Worm (Caenorhabditis elegans) whole organism, young adult: ENCODE results near the gene C50H2.7.

Experiments used
- C06A6.2 ChIP-seq: fragments of 200-800 bp; sonication (Bioruptor generic); conservative IDR thresholded peaks from 2 replicates; pipeline ENCODE4 v1.3.6; 2022; ENCODE audit warnings: missing genetic modification characterization, missing compliant biosample characterization
- F10E7.11 ChIP-seq: sonication (generic microtip); optimal IDR thresholded peaks from 2 replicates; lab custom pipeline; 2017; ENCODE audit warnings: mild to moderate bottlenecking, missing genetic modification characterization, moderate library complexity, missing compliant biosample characterization
- F33H1.4 ChIP-seq: fragments of 200-800 bp; sonication (Bioruptor generic); IDR thresholded peaks from 2 replicates; pipeline ENCODE4 v1.3.6; 2022; ENCODE audit warnings: missing genetic modification reagents, missing genetic modification characterization, missing compliant biosample characterization
- F39B2.1 ChIP-seq: fragments of 200-800 bp; sonication (Bioruptor generic); IDR thresholded peaks from 2 replicates; pipeline ENCODE4 v1.3.6; 2022; ENCODE audit warnings: missing genetic modification reagents, missing genetic modification characterization, missing compliant biosample characterization
- F52B5.7 ChIP-seq: sonication (generic microtip); optimal IDR thresholded peaks from 2 replicates; lab custom pipeline; 2016; ENCODE audit warnings: mild to moderate bottlenecking, missing genetic modification characterization, missing compliant biosample characterization
- F57C9.4 ChIP-seq: sonication (generic microtip); optimal IDR thresholded peaks from 2 replicates; lab custom pipeline; 2017; ENCODE audit warnings: mild to moderate bottlenecking, missing genetic modification characterization, missing compliant biosample characterization
- K12H6.12 ChIP-seq: fragments of 200-800 bp; sonication (Bioruptor generic); optimal IDR thresholded peaks from 2 replicates; lab custom pipeline; 2018; ENCODE audit warnings: mild to moderate bottlenecking, missing genetic modification characterization, missing compliant biosample characterization
- Y53F4B.3 ChIP-seq: fragments of 200-800 bp; sonication (Bioruptor generic); IDR thresholded peaks from 2 replicates; pipeline ENCODE4 v1.3.6; 2022; ENCODE audit warnings: missing genetic modification reagents, missing genetic modification characterization, missing compliant biosample characterization
- Y95B8A.8 ChIP-seq: fragments of 200-800 bp; sonication (Bioruptor generic); IDR thresholded peaks from 2 replicates; pipeline ENCODE4 v1.3.6; 2022; ENCODE audit warnings: missing genetic modification reagents, missing genetic modification characterization, missing compliant biosample characterization
- ZK185.1 ChIP-seq: sonication (generic microtip); optimal IDR thresholded peaks from 2 replicates; lab custom pipeline; 2016; ENCODE audit warnings: mild to moderate bottlenecking, missing genetic modification characterization, missing compliant biosample characterization; ENCODE audit not compliant: poor library complexity, severe bottlenecking
- ama-1 ChIP-seq, 3 experiments: fragments of 150-350 bp in 1 of 3; sonication (generic microtip) in 2 of 3; optimal IDR thresholded peaks; 2 replicates each; lab custom pipeline; 2014 to 2018; ENCODE audit warnings: missing biosample characterization in 2 of 3, missing genetic modification characterization in 2 of 3, missing genetic modification reagents in 2 of 3
- attf-5 ChIP-seq: fragments of 200-800 bp; sonication (Bioruptor generic); optimal IDR thresholded peaks from 2 replicates; lab custom pipeline; 2018; ENCODE audit warnings: mild to moderate bottlenecking, missing genetic modification characterization, missing compliant biosample characterization
- attf-6 ChIP-seq: fragments of 200-800 bp; sonication (Bioruptor generic); IDR thresholded peaks from 2 replicates; pipeline ENCODE4 v1.3.6; 2022; ENCODE audit warnings: missing genetic modification reagents, missing genetic modification characterization, missing compliant biosample characterization
- bed-1 ChIP-seq: fragments of 200-800 bp; sonication (Bioruptor generic); IDR thresholded peaks from 2 replicates; pipeline ENCODE4 v1.3.6; 2022; ENCODE audit warnings: missing genetic modification reagents, missing genetic modification characterization, missing compliant biosample characterization
- bed-2 ChIP-seq: fragments of 200-800 bp; sonication (Bioruptor generic); IDR thresholded peaks from 2 replicates; pipeline ENCODE4 v1.3.6; 2022; ENCODE audit warnings: missing genetic modification reagents, missing genetic modification characterization, missing compliant biosample characterization
- ceh-27 ChIP-seq: fragments of 200-800 bp; sonication (Bioruptor generic); optimal IDR thresholded peaks from 2 replicates; lab custom pipeline; 2018; ENCODE audit warnings: mild to moderate bottlenecking, missing genetic modification characterization, moderate library complexity, missing compliant biosample characterization
- chd-7 ChIP-seq: sonication (generic microtip); optimal IDR thresholded peaks from 2 replicates; lab custom pipeline; 2016; ENCODE audit warnings: mild to moderate bottlenecking, missing genetic modification characterization, moderate library complexity, missing compliant biosample characterization
- dpff-1 ChIP-seq: sonication (generic microtip); optimal IDR thresholded peaks from 2 replicates; lab custom pipeline; 2017; ENCODE audit warnings: mild to moderate bottlenecking, missing genetic modification characterization, missing compliant biosample characterization
- dpl-1 ChIP-seq: fragments of 150-350 bp; optimal IDR thresholded peaks from 2 replicates; lab custom pipeline; 2014; ENCODE audit warnings: missing biosample characterization, missing genetic modification reagents, missing genetic modification characterization
- egrh-3 ChIP-seq: fragments of 200-800 bp; sonication (Bioruptor generic); IDR thresholded peaks from 2 replicates; pipeline ENCODE4 v1.3.6; 2022; ENCODE audit warnings: missing genetic modification reagents, missing genetic modification characterization, missing compliant biosample characterization
- fkh-3 ChIP-seq: sonication (generic microtip); optimal IDR thresholded peaks from 2 replicates; lab custom pipeline; 2016; ENCODE audit warnings: mild to moderate bottlenecking, missing genetic modification characterization, missing compliant biosample characterization
- gei-17 ChIP-seq: fragments of 200-800 bp; sonication (Bioruptor generic); optimal IDR thresholded peaks from 2 replicates; lab custom pipeline; 2018; ENCODE audit warnings: mild to moderate bottlenecking, missing genetic modification characterization, missing compliant biosample characterization
- hlh-12 ChIP-seq: sonication (generic microtip); optimal IDR thresholded peaks from 2 replicates; lab custom pipeline; 2016; ENCODE audit warnings: missing genetic modification characterization, missing compliant biosample characterization
- hlh-26 ChIP-seq: fragments of 200-800 bp; sonication (Bioruptor generic); conservative IDR thresholded peaks from 2 replicates; pipeline ENCODE4 v1.3.6; 2022; ENCODE audit warnings: missing genetic modification reagents, missing genetic modification characterization, missing compliant biosample characterization
- lag-1 ChIP-seq: fragments of 200-800 bp; sonication (Bioruptor generic); IDR thresholded peaks from 2 replicates; pipeline ENCODE4 v1.3.6; 2022; ENCODE audit warnings: missing genetic modification reagents, missing genetic modification characterization, missing compliant biosample characterization
- lin-26 ChIP-seq: fragments of 200-800 bp; sonication (Bioruptor generic); IDR thresholded peaks from 2 replicates; pipeline ENCODE4 v1.3.6; 2022; ENCODE audit warnings: missing genetic modification reagents, missing genetic modification characterization, missing compliant biosample characterization
- mcd-1 ChIP-seq: fragments of 200-800 bp; sonication (Bioruptor generic); IDR thresholded peaks from 2 replicates; pipeline ENCODE4 v1.3.6; 2022; ENCODE audit warnings: missing genetic modification reagents, missing genetic modification characterization, missing compliant biosample characterization
- mes-4 ChIP-seq: sonication (generic microtip); optimal IDR thresholded peaks from 2 replicates; lab custom pipeline; 2016; ENCODE audit warnings: missing genotype, missing genetic modification characterization, missing compliant biosample characterization
- nfya-1 ChIP-seq: sonication (generic microtip); optimal IDR thresholded peaks from 2 replicates; lab custom pipeline; 2017; ENCODE audit warnings: antibody characterized with exemption, missing compliant biosample characterization, missing genetic modification characterization, borderline replicate concordance; ENCODE audit not compliant: insufficient read depth
- nfya-2 ChIP-seq: fragments of 200-800 bp; sonication (Bioruptor generic); IDR thresholded peaks from 2 replicates; pipeline ENCODE4 v1.3.6; 2022; ENCODE audit warnings: missing genetic modification reagents, missing genetic modification characterization, missing compliant biosample characterization
- nhr-120 ChIP-seq: fragments of 200-800 bp; sonication (Bioruptor generic); IDR thresholded peaks from 2 replicates; pipeline ENCODE4 v1.3.6; 2022; ENCODE audit warnings: missing genetic modification characterization, missing compliant biosample characterization
- nhr-179 ChIP-seq: sonication (generic microtip); optimal IDR thresholded peaks from 2 replicates; lab custom pipeline; 2016; ENCODE audit warnings: mild to moderate bottlenecking, missing genetic modification characterization, missing compliant biosample characterization
- pbrm-1 ChIP-seq: fragments of 200-800 bp; sonication (Bioruptor generic); IDR thresholded peaks from 2 replicates; pipeline ENCODE4 v1.3.6; 2022; ENCODE audit warnings: missing genetic modification reagents, missing genetic modification characterization, missing compliant biosample characterization
- rcor-1 ChIP-seq: fragments of 200-800 bp; sonication (Bioruptor generic); IDR thresholded peaks from 2 replicates; pipeline ENCODE4 v1.3.6; 2022; ENCODE audit warnings: missing genetic modification reagents, missing genetic modification characterization, missing compliant biosample characterization
- rpc-1 ChIP-seq, 2 experiments: fragments of 150-350 bp in 1 of 2; sonication (generic microtip) in 1 of 2; optimal IDR thresholded peaks; 2 replicates each; lab custom pipeline; 2014 to 2018; ENCODE audit warnings: missing biosample characterization in 1 of 2, missing genetic modification characterization in 1 of 2, missing genetic modification reagents in 1 of 2, missing genotype in 1 of 2
- sdz-38 ChIP-seq: sonication (generic microtip); optimal IDR thresholded peaks from 2 replicates; lab custom pipeline; 2016; ENCODE audit warnings: missing genotype, missing genetic modification characterization, missing compliant biosample characterization
- snpc-1.3 ChIP-seq: sonication (generic microtip); optimal IDR thresholded peaks from 2 replicates; lab custom pipeline; 2017; ENCODE audit warnings: missing genetic modification characterization, mild to moderate bottlenecking, missing compliant biosample characterization, antibody characterized with exemption, moderate library complexity, missing genotype, missing genetic modification reagents; ENCODE audit not compliant: insufficient read depth
- snpc-3.4 ChIP-seq: sonication (generic microtip); optimal IDR thresholded peaks from 2 replicates; lab custom pipeline; 2017; ENCODE audit warnings: missing genetic modification characterization, mild to moderate bottlenecking, missing compliant biosample characterization, antibody characterized with exemption, moderate library complexity, missing genotype, missing genetic modification reagents
- somi-1 ChIP-seq: fragments of 200-800 bp; sonication (Bioruptor generic); optimal IDR thresholded peaks from 2 replicates; lab custom pipeline; 2018; ENCODE audit warnings: mild to moderate bottlenecking, missing genetic modification characterization, missing compliant biosample characterization
- zfh-2 ChIP-seq: fragments of 200-800 bp; sonication (Bioruptor generic); conservative IDR thresholded peaks from 2 replicates; pipeline ENCODE4 v1.3.6; 2022; ENCODE audit warnings: missing genetic modification reagents, missing genetic modification characterization, missing compliant biosample characterization
- ztf-25 ChIP-seq: fragments of 200-800 bp; sonication (Bioruptor generic); IDR thresholded peaks from 2 replicates; pipeline ENCODE4 v1.3.6; 2022; ENCODE audit warnings: missing genetic modification reagents, missing genetic modification characterization, missing compliant biosample characterization
- ztf-26 ChIP-seq: sonication (generic microtip); optimal IDR thresholded peaks from 2 replicates; lab custom pipeline; 2017; ENCODE audit warnings: missing genetic modification characterization, missing compliant biosample characterization
- ztf-28 ChIP-seq: fragments of 200-800 bp; sonication (Bioruptor generic); IDR thresholded peaks from 2 replicates; pipeline ENCODE4 v1.3.6; 2022; ENCODE audit warnings: missing genetic modification reagents, missing genetic modification characterization, missing compliant biosample characterization

The C50H2.7 gene

DNA sequence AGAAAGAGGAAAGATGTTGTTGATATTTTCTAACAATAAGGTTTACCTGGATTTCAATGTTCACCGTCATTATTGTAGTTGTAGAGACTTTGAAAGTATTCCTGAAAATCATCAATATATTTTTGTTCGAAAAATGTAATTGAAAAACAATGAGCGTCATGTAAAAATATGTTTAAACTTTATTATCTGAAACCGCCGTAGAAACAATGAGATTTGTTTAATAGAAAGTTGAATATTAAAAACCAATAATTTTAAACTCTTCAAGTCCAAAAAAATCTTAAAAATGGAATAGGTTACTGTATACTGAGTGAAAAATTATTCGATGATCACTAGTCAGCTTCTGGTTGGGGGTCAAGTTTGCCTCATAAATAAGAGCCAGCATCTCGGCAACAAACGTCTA is 35.6 kb downstream of the C50H2.7 start, which contains the start of gene anmt-3:
TSS of gene anmt-3 (minus strand) at position 101 of the 400 bp plus-strand sequence.
- TF ChIP-seq hlh-26 (GFP tag; lab: Robert Waterston, UW) (no peak), mcd-1 (GFP tag; lab: Robert Waterston, UW) (no peak), hlh-12 (tag; lab: Kevin White, UChicago) (no peak), nfya-1 (no peak), somi-1 (GFP tag; lab: Kevin White, UChicago) (no peak)

DNA sequence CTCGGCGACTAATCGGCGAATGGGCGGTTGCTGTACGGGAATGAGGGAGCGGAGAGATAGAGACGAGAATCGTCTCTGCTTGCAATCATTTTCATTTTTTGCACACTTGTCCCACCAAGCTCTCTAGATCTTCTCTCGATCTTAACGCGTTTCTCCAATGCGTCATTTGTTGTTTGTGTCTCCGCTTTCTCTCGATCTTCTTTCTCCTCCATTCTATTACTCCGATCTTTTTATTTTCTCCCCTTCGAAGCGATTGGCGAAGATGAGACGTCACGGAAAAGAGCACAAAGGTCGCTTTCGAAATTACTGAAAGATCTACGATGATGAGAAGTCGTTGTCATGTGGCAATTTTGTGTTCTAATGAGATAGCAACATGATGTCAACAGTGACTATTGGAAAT is 36.1 kb downstream of the C50H2.7 start:
- TF ChIP-seq sdz-38 (tag; lab: Kevin White, UChicago): no peak
- TF ChIP-seq nhr-120 (GFP tag; lab: Robert Waterston, UW): no peak
- TF ChIP-seq rcor-1 (GFP tag; lab: Robert Waterston, UW): no peak
- TF ChIP-seq dpl-1 (GFP tag; lab: Kevin White, UChicago): no peak
- TF ChIP-seq attf-5 (GFP tag; lab: Kevin White, UChicago): no peak
- TF ChIP-seq nfya-1: no peak
- TF ChIP-seq fkh-3: no peak
- TF ChIP-seq lag-1 (GFP tag; lab: Robert Waterston, UW): no peak

DNA sequence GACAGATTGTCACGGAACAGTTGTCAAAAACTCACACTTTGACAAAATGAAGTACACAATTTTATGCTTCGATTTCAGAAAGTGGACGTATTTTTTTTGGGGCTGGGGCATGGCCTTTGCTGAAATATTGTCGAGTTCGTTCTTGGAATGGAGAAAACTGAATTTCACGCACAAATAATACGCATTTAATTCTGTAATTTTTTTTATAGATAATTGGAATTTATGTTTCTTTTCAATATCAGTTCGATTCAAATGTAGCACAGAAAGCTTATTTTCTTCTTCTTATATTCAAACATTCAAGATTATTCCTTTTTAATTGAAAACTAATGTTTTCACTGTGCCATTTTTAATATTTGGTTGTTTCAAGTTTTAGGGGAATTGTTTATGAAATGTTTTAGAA is 37.8 kb downstream of the C50H2.7 start, which contains the start of gene T07C12.10:
TSS of gene T07C12.10 (minus strand) at position 101 of the 400 bp plus-strand sequence.
- no peak for TF ChIP-seq zfh-2 (GFP tag; lab: Robert Waterston, UW)
- TF ChIP-seq chd-7: no peak
- TF ChIP-seq sdz-38 (tag; lab: Kevin White, UChicago): no peak
- no peak for TF ChIP-seq pbrm-1 (GFP tag; lab: Robert Waterston, UW)
- no peak for TF ChIP-seq F39B2.1 (GFP tag; lab: Robert Waterston, UW)
- no peak for TF ChIP-seq lin-26 (GFP tag; lab: Robert Waterston, UW)
- TF ChIP-seq K12H6.12 (tag; lab: Kevin White, UChicago): no peak
- no peak for TF ChIP-seq bed-1 (GFP tag; lab: Robert Waterston, UW)
- TF ChIP-seq ama-1 (optimal IDR thresholded peaks at IDR 0.05; lab: Kevin White, UChicago): no peak
- TF ChIP-seq ama-1 (GFP tag; optimal IDR thresholded peaks at IDR 0.05; lab: Kevin White, UChicago): no peak
- no peak for TF ChIP-seq egrh-3 (GFP tag; lab: Robert Waterston, UW)
- TF ChIP-seq ztf-28 (GFP tag; lab: Robert Waterston, UW): no peak
- TF ChIP-seq ZK185.1 (tag; lab: Kevin White, UChicago): no peak
- TF ChIP-seq ztf-26 (tag; lab: Kevin White, UChicago): no peak

DNA sequence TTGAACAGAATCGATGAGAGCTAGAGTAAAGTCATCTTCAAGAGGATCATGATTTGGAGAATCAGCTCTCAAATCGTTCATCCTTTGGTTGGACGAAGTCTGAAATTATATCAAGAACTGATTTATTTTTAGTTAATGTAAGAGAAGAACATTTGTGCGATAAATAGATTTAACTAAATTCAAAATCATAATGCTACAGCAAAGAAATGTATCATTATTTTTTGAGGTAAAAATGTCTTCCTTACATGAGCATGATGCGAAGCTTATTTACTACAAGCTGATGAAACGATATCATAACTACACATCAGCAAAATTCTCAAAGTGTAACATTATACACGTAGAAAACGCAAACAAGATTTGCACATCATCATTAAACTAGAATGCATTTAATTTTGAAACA is 39.8 kb downstream of the C50H2.7 start, which contains the start of gene madf-4:
TSS of gene madf-4 (minus strand) at position 101 of the 400 bp plus-strand sequence.
- TF ChIP-seq Y53F4B.3 (GFP tag; lab: Robert Waterston, UW): no peak
- TF ChIP-seq snpc-1.3: no peak
- no peak for TF ChIP-seq F52B5.7 (tag; lab: Kevin White, UChicago)
- TF ChIP-seq mes-4: no peak
- no peak for TF ChIP-seq F33H1.4 (GFP tag; lab: Robert Waterston, UW)
- no peak for TF ChIP-seq ztf-25 (GFP tag; lab: Robert Waterston, UW)
- no peak for TF ChIP-seq nhr-179 (tag; lab: Kevin White, UChicago)
- TF ChIP-seq dpff-1 (tag; lab: Kevin White, UChicago): no peak
- TF ChIP-seq F10E7.11 (tag; lab: Kevin White, UChicago): no peak
- TF ChIP-seq nfya-2: no peak
- no peak for TF ChIP-seq F57C9.4 (tag; lab: Kevin White, UChicago)
- no peak for TF ChIP-seq gei-17 (GFP tag; lab: Kevin White, UChicago)
- no peak for TF ChIP-seq lag-1 (GFP tag; lab: Robert Waterston, UW)
- TF ChIP-seq snpc-3.4 (tag; lab: Kevin White, UChicago): no peak
- TF ChIP-seq bed-2 (GFP tag; lab: Robert Waterston, UW): no peak
- no peak for TF ChIP-seq Y95B8A.8 (GFP tag; lab: Robert Waterston, UW)
- no peak for TF ChIP-seq attf-6 (GFP tag; lab: Robert Waterston, UW)
- TF ChIP-seq ceh-27: no peak
- no peak for TF ChIP-seq C06A6.2 (GFP tag; lab: Robert Waterston, UW)
- TF ChIP-seq rpc-1 (optimal IDR thresholded peaks at IDR 0.05; lab: Kevin White, UChicago): no peak
- TF ChIP-seq rpc-1 (tag; optimal IDR thresholded peaks at IDR 0.05; lab: Kevin White, UChicago): no peak
